Worm (Caenorhabditis elegans): ENCODE results near the gene C25H3.16.

- TF ChIP-seq pha-4 (GFP tag; IDR thresholded peaks at IDR 0.05) (no peak), pha-4 (tag; optimal IDR thresholded peaks at IDR 0.05) (no peak), lsy-2 (tag; optimal IDR thresholded peaks at IDR 0.05) (no peak)
Measured at ce11 chrII:5708154-5708553, 42.1 kb downstream of the C25H3.16 start.

Measured in whole organism, L4 larva.